Worm (Caenorhabditis elegans) whole organism, L4 larva: ENCODE measurements around the gene srh-250.
A peak's percentile ranks its signal among the peaks of the same experiment; 100 is the strongest.

Experiments
- D1046.2 ChIP-seq: fragments of 200-800 bp; sonication (Bioruptor generic); IDR thresholded peaks from 2 replicates; pipeline ENCODE4 v1.3.6; 2022; ENCODE audit warnings: missing genetic modification characterization, missing compliant biosample characterization
- F10B5.3 ChIP-seq: sonication (generic microtip); optimal IDR thresholded peaks from 2 replicates; lab custom pipeline; 2016; ENCODE audit warnings: mild to moderate bottlenecking, missing genetic modification characterization, missing compliant biosample characterization
- Y5F2A.4 ChIP-seq: fragments of 200-800 bp; sonication (Bioruptor generic); optimal IDR thresholded peaks from 2 replicates; lab custom pipeline; 2018; ENCODE audit warnings: mild to moderate bottlenecking, missing genetic modification characterization, missing compliant biosample characterization
- ama-1 ChIP-seq: fragments of 150-350 bp; optimal IDR thresholded peaks from 2 replicates; lab custom pipeline; 2014; ENCODE audit warnings: inconsistent platforms, mixed read lengths
- ces-1 ChIP-seq: fragments of 150-350 bp; sonication (generic microtip); optimal IDR thresholded peaks from 4 replicates; lab custom pipeline; 2014; ENCODE audit warnings: missing biosample characterization, missing genetic modification reagents, missing genetic modification characterization
- fkh-10 ChIP-seq: fragments of 150-350 bp; optimal IDR thresholded peaks from 2 replicates; lab custom pipeline; 2014; ENCODE audit warnings: missing biosample characterization, missing genetic modification reagents, missing genetic modification characterization
- hlh-11 ChIP-seq: fragments of 200-800 bp; sonication (Bioruptor generic); optimal IDR thresholded peaks from 2 replicates; lab custom pipeline; 2018; ENCODE audit warnings: mild to moderate bottlenecking, missing genetic modification characterization, missing compliant biosample characterization
- hlh-30 ChIP-seq: sonication (generic microtip); optimal IDR thresholded peaks from 2 replicates; lab custom pipeline; 2017; ENCODE audit warnings: antibody characterized with exemption, mild to moderate bottlenecking, missing genetic modification characterization, missing compliant biosample characterization; ENCODE audit not compliant: insufficient read depth
- jun-1 ChIP-seq: fragments of 150-350 bp; optimal IDR thresholded peaks from 2 replicates; lab custom pipeline; 2014; ENCODE audit warnings: missing biosample characterization, missing genetic modification reagents, missing genetic modification characterization
- lsy-2 ChIP-seq, 2 experiments: fragments of 150-350 bp in 1 of 2; sonication (generic microtip) in 1 of 2; optimal IDR thresholded peaks; 2 replicates each; lab custom pipeline; 2014 to 2017; ENCODE audit warnings: missing biosample characterization in 2 of 2, missing genetic modification characterization in 2 of 2
- mdl-1 ChIP-seq, 2 experiments: fragments of 150-350 bp in 1 of 2; sonication (generic microtip) in 1 of 2; optimal IDR thresholded peaks; 2 replicates each; lab custom pipeline; 2014 to 2017; ENCODE audit warnings: missing biosample characterization in 2 of 2, missing genetic modification characterization in 2 of 2
- nhr-11 ChIP-seq: fragments of 150-350 bp; optimal IDR thresholded peaks from 2 replicates; lab custom pipeline; 2014; ENCODE audit warnings: missing biosample characterization, missing genetic modification characterization

ce11 chrII:3929446-3929845 is 51.0 kb downstream of the srh-250 start:
- TF ChIP-seq ces-1 (GFP tag; lab: Kevin White, UChicago): no peak
- peak; percentile 23 for TF ChIP-seq hlh-11
- TF ChIP-seq fkh-10 (GFP tag; lab: Kevin White, UChicago): no peak
- no peak for TF ChIP-seq F10B5.3 (tag; lab: Kevin White, UChicago)
- TF ChIP-seq Y5F2A.4 (GFP tag; lab: Kevin White, UChicago): no peak
- no peak for TF ChIP-seq ama-1
- peak; percentile 38 for TF ChIP-seq hlh-30 (tag; lab: Kevin White, UChicago)
- peak; percentile 11 for TF ChIP-seq nhr-11 (tag; lab: Kevin White, UChicago)
- TF ChIP-seq D1046.2 (GFP tag; lab: Robert Waterston, UW): no peak
- TF ChIP-seq lsy-2 (tag; optimal IDR thresholded peaks at IDR 0.05; lab: Kevin White, UChicago): peak in 1 of 2 experiments; percentile 32
- no peak for TF ChIP-seq jun-1 (tag; lab: Kevin White, UChicago)
- TF ChIP-seq mdl-1 (tag; optimal IDR thresholded peaks at IDR 0.05; lab: Kevin White, UChicago): no peak
